Worm (Caenorhabditis elegans) whole organism, L1 larva: ENCODE results near the gene srj-50.

ENCODE experiments used
- alr-1 ChIP-seq: fragments of 200-800 bp; sonication (Bioruptor generic); optimal IDR thresholded peaks from 2 replicates; lab custom pipeline; 2018; ENCODE audit warnings: borderline replicate concordance, mild to moderate bottlenecking, missing genetic modification characterization, missing compliant biosample characterization
- elt-3 ChIP-seq, 6 experiments: fragments of 150-350 bp in 1 of 6; sonication (generic microtip); optimal IDR thresholded peaks; 2 replicates each; lab custom pipeline; 2017 to 2018; ENCODE audit warnings: missing biosample characterization in 6 of 6, missing genetic modification characterization in 6 of 6, inconsistent platforms in 1 of 6
- irx-1 ChIP-seq: sonication (generic microtip); optimal IDR thresholded peaks from 2 replicates; lab custom pipeline; 2016; ENCODE audit warnings: missing genetic modification characterization, missing compliant biosample characterization
- lin-15B ChIP-seq: fragments of 150-350 bp; sonication (generic microtip); optimal IDR thresholded peaks from 3 replicates; lab custom pipeline; 2014; ENCODE audit warnings: missing biosample characterization, missing genetic modification characterization
- lir-3 ChIP-seq: sonication (generic microtip); optimal IDR thresholded peaks from 2 replicates; lab custom pipeline; 2016; ENCODE audit warnings: mild to moderate bottlenecking, missing genetic modification characterization, moderate library complexity, missing compliant biosample characterization; ENCODE audit not compliant: poor library complexity
- nhr-12 ChIP-seq: sonication (generic microtip); optimal IDR thresholded peaks from 2 replicates; lab custom pipeline; 2017; ENCODE audit warnings: missing biosample characterization, missing genetic modification characterization
- nhr-28 ChIP-seq: fragments of 150-350 bp; optimal IDR thresholded peaks from 2 replicates; lab custom pipeline; 2014; ENCODE audit warnings: missing biosample characterization, missing genetic modification characterization
- nhr-76 ChIP-seq: sonication (generic microtip); optimal IDR thresholded peaks from 2 replicates; lab custom pipeline; 2017; ENCODE audit warnings: missing biosample characterization, missing genetic modification characterization
- nhr-77 ChIP-seq: fragments of 150-350 bp; optimal IDR thresholded peaks from 2 replicates; lab custom pipeline; 2014; ENCODE audit warnings: missing biosample characterization, missing genetic modification characterization
- nhr-90 ChIP-seq: sonication (generic microtip); optimal IDR thresholded peaks from 2 replicates; lab custom pipeline; 2016; ENCODE audit warnings: mild to moderate bottlenecking, missing genetic modification characterization, missing compliant biosample characterization; ENCODE audit not compliant: poor library complexity
- pag-3 ChIP-seq: sonication (generic microtip); optimal IDR thresholded peaks from 2 replicates; lab custom pipeline; 2017; ENCODE audit warnings: missing genetic modification characterization, mild to moderate bottlenecking, missing compliant biosample characterization, antibody characterized with exemption, borderline replicate concordance; ENCODE audit not compliant: insufficient read depth
- skn-1 ChIP-seq: fragments of 150-350 bp; optimal IDR thresholded peaks from 2 replicates; lab custom pipeline; 2014; ENCODE audit warnings: missing biosample characterization, missing genetic modification characterization
- ztf-4 ChIP-seq: fragments of 150-350 bp; optimal IDR thresholded peaks from 2 replicates; lab custom pipeline; 2014; ENCODE audit warnings: missing biosample characterization, missing genetic modification characterization

- no peak for TF ChIP-seq irx-1
- no peak for TF ChIP-seq nhr-77 (tag; lab: Kevin White, UChicago)
- no peak for TF ChIP-seq nhr-28
- no peak for TF ChIP-seq alr-1 (tag; lab: Kevin White, UChicago)
- TF ChIP-seq pag-3: no peak
- no peak for TF ChIP-seq skn-1 (tag; lab: Kevin White, UChicago)
- no peak for TF ChIP-seq nhr-90 (tag; lab: Kevin White, UChicago)
- TF ChIP-seq nhr-12 (tag; lab: Kevin White, UChicago): no peak
- no peak for TF ChIP-seq elt-3 (tag; optimal IDR thresholded peaks at IDR 0.05; lab: Kevin White, UChicago)
- TF ChIP-seq lin-15B: no peak
- TF ChIP-seq lir-3 (tag; lab: Kevin White, UChicago): no peak
- TF ChIP-seq nhr-76 (tag; lab: Kevin White, UChicago): no peak
- no peak for TF ChIP-seq ztf-4 (tag; lab: Kevin White, UChicago)
Measured at ce11 chrV:2872947-2873346, 40.2 kb downstream of the srj-50 start.
